Fruit fly (Drosophila melanogaster): ENCODE data around the gene CG31717.

Gene CG31717

dm6 chr2L:10260750-10261493 is 10.4 kb downstream of the CG31717 start, which contains the start of gene Pten (continued):
- TF ChIP-seq CG6792 (GFP tag; optimal IDR thresholded peaks at IDR 0.05), result peak; percentile 16

- no peak for TF ChIP-seq fd85E (GFP tag; optimal IDR thresholded peaks at IDR 0.05)
- TF ChIP-seq Eip93F (GFP tag; optimal IDR thresholded peaks at IDR 0.05), result no peak
- TF ChIP-seq CG6276 (GFP tag; optimal IDR thresholded peaks at IDR 0.05), result no peak
- TF ChIP-seq CG34406 (GFP tag; optimal IDR thresholded peaks at IDR 0.05), result no peak
- TF ChIP-seq spab (GFP tag; optimal IDR thresholded peaks at IDR 0.05), result no peak
- TF ChIP-seq CG11762 (GFP tag; optimal IDR thresholded peaks at IDR 0.05; ENCODE audit: insufficient read depth), result no peak
- no peak for TF ChIP-seq lz (GFP tag; optimal IDR thresholded peaks at IDR 0.05)
- no peak for TF ChIP-seq salr (GFP tag; optimal IDR thresholded peaks at IDR 0.05)
- TF ChIP-seq vri (GFP tag; optimal IDR thresholded peaks at IDR 0.05), result no peak
- no peak for TF ChIP-seq CG8119 (GFP tag; IDR thresholded peaks at IDR 0.05)
- no peak for TF ChIP-seq dac (GFP tag; optimal IDR thresholded peaks at IDR 0.05)
- TF ChIP-seq Smox (GFP tag; optimal IDR thresholded peaks at IDR 0.05), result no peak
- TF ChIP-seq Sox102F (GFP tag; optimal IDR thresholded peaks at IDR 0.05), result no peak
- no peak for TF ChIP-seq CG10669 (GFP tag; optimal IDR thresholded peaks at IDR 0.05)
- no peak for TF ChIP-seq CG16779 (tag; optimal IDR thresholded peaks at IDR 0.05)
- TF ChIP-seq CG6163 (GFP tag; IDR thresholded peaks at IDR 0.05), result no peak
These were observed 11.2 kb downstream of the CG31717 start for dm6 chr2L:10261774-10262173.

- no peak for TF ChIP-seq CG7368 (GFP tag; optimal IDR thresholded peaks at IDR 0.05)
- no peak for TF ChIP-seq esn (GFP tag; optimal IDR thresholded peaks at IDR 0.05)
- peak; percentile 18 for TF ChIP-seq Eip78C (GFP tag)
- TF ChIP-seq Sox14 (GFP tag; optimal IDR thresholded peaks at IDR 0.05), result no peak
- TF ChIP-seq Smox (GFP tag; optimal IDR thresholded peaks at IDR 0.05), result no peak
These were observed 12.8 kb downstream of the CG31717 start, which contains the start of gene Rsf1 for dm6 chr2L:10263343-10263744. Gene Rsf1, minus strand, starts transcription at chr2L:10263554.

- TF ChIP-seq lz (GFP tag; optimal IDR thresholded peaks at IDR 0.05) (no peak), CG6808 (GFP tag; optimal IDR thresholded peaks at IDR 0.05) (no peak), pdm3 (GFP tag; optimal IDR thresholded peaks at IDR 0.05) (no peak), CG16779 (tag; optimal IDR thresholded peaks at IDR 0.05) (no peak), Eip78C (GFP tag) (peak; percentile 43), Sox15 (GFP tag; optimal IDR thresholded peaks at IDR 0.05) (no peak), ss (GFP tag; optimal IDR thresholded peaks at IDR 0.05) (no peak), Met (GFP tag; optimal IDR thresholded peaks at IDR 0.05) (no peak), fkh (GFP tag; optimal IDR thresholded peaks at IDR 0.05) (peak; percentile 64), spab (GFP tag; optimal IDR thresholded peaks at IDR 0.05) (no peak), Eip93F (GFP tag; optimal IDR thresholded peaks at IDR 0.05) (peak; percentile 31), Ets21C (GFP tag; optimal IDR thresholded peaks at IDR 0.05) (no peak), acj6 (GFP tag; optimal IDR thresholded peaks at IDR 0.05) (no peak), CG3032 (tag; optimal IDR thresholded peaks at IDR 0.05) (no peak), Sox102F (GFP tag; optimal IDR thresholded peaks at IDR 0.05) (no peak)
These were observed 13.5 kb downstream of the CG31717 start, which contains the start of gene REPTOR-BP for dm6 chr2L:10263830-10264634. Gene REPTOR-BP, plus strand, starts transcription at chr2L:10264125.

dm6 chr2L:10265129-10265528 is 14.6 kb downstream of the CG31717 start, which contains the start of gene Mob3:
Gene Mob3, plus strand, starts transcription at chr2L:10265336.
- peak; percentile 30 for TF ChIP-seq esn (GFP tag; optimal IDR thresholded peaks at IDR 0.05)
- TF ChIP-seq fkh (GFP tag; optimal IDR thresholded peaks at IDR 0.05), result peak; percentile 43
- TF ChIP-seq CG16779 (tag; optimal IDR thresholded peaks at IDR 0.05), result no peak

All from whole organism, prepupa.